Worm (Caenorhabditis elegans) whole organism, L4 larva: ENCODE data around the gene atx-3.
A peak's percentile ranks its signal among the peaks of the same experiment; 100 is the strongest.

ENCODE experiments used
- F49E8.2 ChIP-seq: sonication (generic microtip); optimal IDR thresholded peaks from 2 replicates; lab custom pipeline; 2016; ENCODE audit warnings: missing compliant biosample characterization, mild to moderate bottlenecking, missing genetic modification characterization, borderline replicate concordance
- T26A8.4 ChIP-seq: fragments of 200-800 bp; sonication (Bioruptor generic); IDR thresholded peaks from 2 replicates; pipeline ENCODE4 v1.3.6; 2022; ENCODE audit warnings: missing genetic modification characterization, missing compliant biosample characterization
- Y5F2A.4 ChIP-seq: fragments of 200-800 bp; sonication (Bioruptor generic); optimal IDR thresholded peaks from 2 replicates; lab custom pipeline; 2018; ENCODE audit warnings: mild to moderate bottlenecking, missing genetic modification characterization, missing compliant biosample characterization
- Y75B8A.6 ChIP-seq: fragments of 200-800 bp; sonication (Bioruptor generic); IDR thresholded peaks from 2 replicates; pipeline ENCODE4 v1.3.6; 2022; ENCODE audit warnings: missing genetic modification reagents, missing genetic modification characterization, missing compliant biosample characterization
- ZK337.2 ChIP-seq: fragments of 200-800 bp; sonication (Bioruptor generic); IDR thresholded peaks from 2 replicates; pipeline ENCODE4 v1.3.6; 2022; ENCODE audit warnings: missing genetic modification reagents, missing genetic modification characterization, missing compliant biosample characterization
- ZK546.5 ChIP-seq, 2 experiments: sonication (generic microtip); optimal IDR thresholded peaks; 2 replicates each; lab custom pipeline; 2017; ENCODE audit warnings: missing biosample characterization in 2 of 2, missing genetic modification characterization in 2 of 2
- aha-1 ChIP-seq: fragments of 150-350 bp; peaks from one replicate; lab custom pipeline; 2014; ENCODE audit warnings: missing biosample characterization, missing genetic modification characterization
- ceh-82 ChIP-seq: sonication (generic microtip); optimal IDR thresholded peaks from 2 replicates; lab custom pipeline; 2017; ENCODE audit warnings: missing biosample characterization, missing genetic modification characterization
- daf-8 ChIP-seq: fragments of 200-800 bp; sonication (Bioruptor generic); IDR thresholded peaks from 2 replicates; pipeline ENCODE4 v1.3.6; 2022; ENCODE audit warnings: missing genetic modification characterization, missing compliant biosample characterization
- dmd-8 ChIP-seq: fragments of 200-800 bp; sonication (Bioruptor generic); IDR thresholded peaks from 2 replicates; pipeline ENCODE4 v1.3.6; 2022; ENCODE audit warnings: missing genetic modification characterization, missing compliant biosample characterization
- dpl-1 ChIP-seq: fragments of 150-350 bp; optimal IDR thresholded peaks from 2 replicates; lab custom pipeline; 2014; ENCODE audit warnings: missing biosample characterization, missing genetic modification reagents, missing genetic modification characterization
- duxl-1 ChIP-seq: sonication (generic microtip); optimal IDR thresholded peaks from 2 replicates; lab custom pipeline; 2016; ENCODE audit warnings: mild to moderate bottlenecking, missing genetic modification characterization, moderate library complexity, missing compliant biosample characterization; ENCODE audit not compliant: poor library complexity
- dve-1 ChIP-seq: sonication (generic microtip); optimal IDR thresholded peaks from 2 replicates; lab custom pipeline; 2017; ENCODE audit warnings: antibody characterized with exemption, mild to moderate bottlenecking, missing genetic modification characterization, missing compliant biosample characterization; ENCODE audit not compliant: insufficient read depth
- egl-27 ChIP-seq: sonication (generic microtip); optimal IDR thresholded peaks from 3 replicates; lab custom pipeline; 2017; ENCODE audit warnings: missing biosample characterization, missing genetic modification reagents, missing genetic modification characterization
- egl-43 ChIP-seq: fragments of 200-800 bp; sonication (Bioruptor generic); IDR thresholded peaks from 2 replicates; pipeline ENCODE4 v1.3.6; 2022; ENCODE audit warnings: missing genetic modification reagents, missing genetic modification characterization, missing compliant biosample characterization
- gei-8 ChIP-seq: fragments of 200-800 bp; sonication (Bioruptor generic); optimal IDR thresholded peaks from 2 replicates; lab custom pipeline; 2018; ENCODE audit warnings: mild to moderate bottlenecking, missing genetic modification characterization, missing compliant biosample characterization
- hif-1 ChIP-seq, 2 experiments: sonication (generic microtip); optimal IDR thresholded peaks; 2 replicates each; lab custom pipeline; 2016 to 2017; ENCODE audit warnings: missing compliant biosample characterization in 2 of 2, missing genetic modification characterization in 2 of 2, missing genetic modification reagents in 2 of 2, missing genotype in 2 of 2, mild to moderate bottlenecking in 1 of 2
- hlh-11 ChIP-seq: fragments of 200-800 bp; sonication (Bioruptor generic); optimal IDR thresholded peaks from 2 replicates; lab custom pipeline; 2018; ENCODE audit warnings: mild to moderate bottlenecking, missing genetic modification characterization, missing compliant biosample characterization
- hlh-30 ChIP-seq: sonication (generic microtip); optimal IDR thresholded peaks from 2 replicates; lab custom pipeline; 2017; ENCODE audit warnings: antibody characterized with exemption, mild to moderate bottlenecking, missing genetic modification characterization, missing compliant biosample characterization; ENCODE audit not compliant: insufficient read depth
- hmg-1.1 ChIP-seq: fragments of 200-800 bp; sonication (Bioruptor generic); IDR thresholded peaks from 2 replicates; pipeline ENCODE4 v1.3.6; 2022; ENCODE audit warnings: missing genetic modification reagents, missing genetic modification characterization, missing compliant biosample characterization
- lir-3 ChIP-seq: sonication (generic microtip); optimal IDR thresholded peaks from 2 replicates; lab custom pipeline; 2016; ENCODE audit warnings: mild to moderate bottlenecking, missing genetic modification characterization, missing compliant biosample characterization
- lsy-2 ChIP-seq, 2 experiments: fragments of 150-350 bp in 1 of 2; sonication (generic microtip) in 1 of 2; optimal IDR thresholded peaks; 2 replicates each; lab custom pipeline; 2014 to 2017; ENCODE audit warnings: missing biosample characterization in 2 of 2, missing genetic modification characterization in 2 of 2
- mdl-1 ChIP-seq, 2 experiments: fragments of 150-350 bp in 1 of 2; sonication (generic microtip) in 1 of 2; optimal IDR thresholded peaks; 2 replicates each; lab custom pipeline; 2014 to 2017; ENCODE audit warnings: missing biosample characterization in 2 of 2, missing genetic modification characterization in 2 of 2
- mdt-29 ChIP-seq: fragments of 200-800 bp; sonication (Bioruptor generic); IDR thresholded peaks from 2 replicates; pipeline ENCODE4 v1.3.6; 2022; ENCODE audit warnings: missing genetic modification reagents, missing genetic modification characterization, missing compliant biosample characterization
- mes-2 ChIP-seq: sonication (generic microtip); optimal IDR thresholded peaks from 2 replicates; lab custom pipeline; 2016; ENCODE audit warnings: missing genotype, mild to moderate bottlenecking, missing genetic modification characterization, missing compliant biosample characterization; ENCODE audit not compliant: poor library complexity, severe bottlenecking
- mxl-2 ChIP-seq: fragments of 200-800 bp; sonication (Bioruptor generic); conservative IDR thresholded peaks from 2 replicates; pipeline ENCODE4 v1.3.6; 2022; ENCODE audit warnings: missing genetic modification reagents, missing genetic modification characterization, missing compliant biosample characterization
- mxl-3 ChIP-seq: fragments of 200-800 bp; sonication (Bioruptor generic); optimal IDR thresholded peaks from 2 replicates; lab custom pipeline; 2018; ENCODE audit warnings: mild to moderate bottlenecking, missing genetic modification characterization, missing compliant biosample characterization
- nhr-10 ChIP-seq: fragments of 150-350 bp; optimal IDR thresholded peaks from 2 replicates; lab custom pipeline; 2014; ENCODE audit warnings: missing biosample characterization, missing genetic modification characterization
- nhr-102 ChIP-seq: sonication (generic microtip); optimal IDR thresholded peaks from 2 replicates; lab custom pipeline; 2016; ENCODE audit warnings: mild to moderate bottlenecking, missing genetic modification characterization, moderate library complexity, missing compliant biosample characterization
- nhr-11 ChIP-seq: fragments of 150-350 bp; optimal IDR thresholded peaks from 2 replicates; lab custom pipeline; 2014; ENCODE audit warnings: missing biosample characterization, missing genetic modification characterization
- nhr-237 ChIP-seq: sonication (generic microtip); optimal IDR thresholded peaks from 2 replicates; lab custom pipeline; 2017; ENCODE audit warnings: missing biosample characterization, missing genetic modification characterization
- nhr-28 ChIP-seq: fragments of 150-350 bp; optimal IDR thresholded peaks from 2 replicates; lab custom pipeline; 2014; ENCODE audit warnings: missing biosample characterization, missing genetic modification characterization
- nhr-48 ChIP-seq: sonication (generic microtip); optimal IDR thresholded peaks from 2 replicates; lab custom pipeline; 2016; ENCODE audit warnings: mild to moderate bottlenecking, missing genetic modification characterization, missing compliant biosample characterization
- nhr-77 ChIP-seq: fragments of 150-350 bp; optimal IDR thresholded peaks from 2 replicates; lab custom pipeline; 2014; ENCODE audit warnings: missing biosample characterization, missing genetic modification characterization
- pha-4 ChIP-seq, 2 experiments: fragments of 150-350 bp in 1 of 2; fragments of 200-800 bp in 1 of 2; sonication (Bioruptor generic) in 1 of 2; IDR thresholded peaks in 1 of 2; optimal IDR thresholded peaks in 1 of 2; 2 replicates each; pipeline versions ENCODE4 v1.3.6 to Lab custom; 2014 to 2022; ENCODE audit warnings: missing genetic modification characterization in 2 of 2, missing genetic modification reagents in 2 of 2, missing biosample characterization in 1 of 2, missing compliant biosample characterization in 1 of 2
- pqm-1 ChIP-seq: sonication (generic microtip); optimal IDR thresholded peaks from 2 replicates; lab custom pipeline; 2017; ENCODE audit warnings: missing biosample characterization, missing genetic modification characterization
- sdz-12 ChIP-seq: fragments of 200-800 bp; sonication (Bioruptor generic); optimal IDR thresholded peaks from 2 replicates; lab custom pipeline; 2018; ENCODE audit warnings: mild to moderate bottlenecking, missing genetic modification characterization, missing compliant biosample characterization
- snpc-1.2 ChIP-seq: fragments of 200-800 bp; sonication (Bioruptor generic); IDR thresholded peaks from 2 replicates; pipeline ENCODE4 v1.3.6; 2022; ENCODE audit warnings: missing genetic modification reagents, missing genetic modification characterization, missing compliant biosample characterization
- snpc-4 ChIP-seq: fragments of 150-350 bp; optimal IDR thresholded peaks from 2 replicates; lab custom pipeline; 2014; ENCODE audit warnings: missing biosample characterization, missing genetic modification characterization
- spr-1 ChIP-seq: sonication (generic microtip); optimal IDR thresholded peaks from 2 replicates; lab custom pipeline; 2016; ENCODE audit warnings: mild to moderate bottlenecking, missing genetic modification characterization, missing compliant biosample characterization
- spr-3 ChIP-seq: fragments of 200-800 bp; sonication (Bioruptor generic); optimal IDR thresholded peaks from 2 replicates; lab custom pipeline; 2018; ENCODE audit warnings: mild to moderate bottlenecking, missing genetic modification characterization, missing compliant biosample characterization
- tra-1 ChIP-seq: fragments of 200-800 bp; sonication (Bioruptor generic); IDR thresholded peaks from 2 replicates; pipeline ENCODE4 v1.3.6; 2022; ENCODE audit warnings: missing genetic modification reagents, missing genetic modification characterization, missing compliant biosample characterization
- unc-39 ChIP-seq: sonication (generic microtip); optimal IDR thresholded peaks from 2 replicates; lab custom pipeline; 2017; ENCODE audit warnings: missing biosample characterization, missing genetic modification characterization
- vab-7 ChIP-seq: fragments of 200-800 bp; sonication (Bioruptor generic); IDR thresholded peaks from 2 replicates; pipeline ENCODE4 v1.3.6; 2022; ENCODE audit warnings: missing genetic modification reagents, missing genetic modification characterization, missing compliant biosample characterization
- zip-11 ChIP-seq: fragments of 200-800 bp; sonication (Bioruptor generic); IDR thresholded peaks from 2 replicates; pipeline ENCODE4 v1.3.6; 2022; ENCODE audit warnings: missing genetic modification characterization, missing compliant biosample characterization
- zip-2 ChIP-seq: fragments of 150-350 bp; optimal IDR thresholded peaks from 2 replicates; lab custom pipeline; 2014; ENCODE audit warnings: missing biosample characterization, missing genetic modification characterization
- ztf-11 ChIP-seq: fragments of 150-350 bp; optimal IDR thresholded peaks from 2 replicates; lab custom pipeline; 2014; ENCODE audit warnings: missing biosample characterization, missing genetic modification characterization
- ztf-7 ChIP-seq: fragments of 150-350 bp; optimal IDR thresholded peaks from 2 replicates; lab custom pipeline; 2014; ENCODE audit warnings: missing biosample characterization, missing genetic modification characterization

Gene atx-3

DNA sequence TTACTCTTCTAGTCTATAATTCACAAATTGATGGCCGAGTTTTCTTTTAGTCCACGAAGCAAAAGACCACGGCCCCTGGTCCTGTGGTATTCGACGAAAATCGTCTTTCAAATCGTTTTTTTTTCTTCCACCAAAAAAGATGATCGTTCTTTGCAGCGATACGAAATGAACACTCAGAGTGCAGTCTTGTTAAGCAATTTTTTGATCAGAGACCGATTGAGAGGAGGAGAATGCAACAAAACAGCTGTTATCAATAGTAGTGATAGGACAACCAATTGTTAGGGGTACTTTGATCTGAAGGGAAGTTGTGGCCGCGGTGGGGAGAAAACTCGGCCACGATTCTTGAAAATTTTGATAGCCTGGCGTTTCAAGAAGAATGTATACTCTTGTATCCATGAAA lies 13.3 kb downstream of the atx-3 start (continued):
- TF ChIP-seq nhr-237 (tag; lab: Kevin White, UChicago), result no peak
- no peak for TF ChIP-seq Y75B8A.6 (GFP tag; lab: Robert Waterston, UW)
- TF ChIP-seq mxl-3 (GFP tag; lab: Kevin White, UChicago), result peak; percentile 15
- peak; percentile 79 for TF ChIP-seq nhr-28
- peak; percentile 40 for TF ChIP-seq nhr-11 (tag; lab: Kevin White, UChicago)
- no peak for TF ChIP-seq F49E8.2 (tag; lab: Kevin White, UChicago)
- no peak for TF ChIP-seq ZK337.2 (GFP tag; lab: Robert Waterston, UW)
- TF ChIP-seq egl-43 (GFP tag; lab: Robert Waterston, UW), result no peak
- TF ChIP-seq hmg-1.1, result peak; percentile 19; the same call in 1 of the 2 replicates
- TF ChIP-seq pha-4 (GFP tag; IDR thresholded peaks at IDR 0.05; lab: Robert Waterston, UW), result 0 out of 2 replicates have a peak, but pooled peaks have one; percentile 12
- no peak for TF ChIP-seq pha-4 (tag; optimal IDR thresholded peaks at IDR 0.05; lab: Kevin White, UChicago)
- no peak for TF ChIP-seq vab-7
- TF ChIP-seq zip-11 (GFP tag; lab: Robert Waterston, UW), result no peak
- no peak for TF ChIP-seq unc-39
- TF ChIP-seq ztf-11 (tag; lab: Kevin White, UChicago), result no peak
- peak; percentile 68 for TF ChIP-seq nhr-77 (tag; lab: Kevin White, UChicago)
- TF ChIP-seq gei-8 (GFP tag; lab: Kevin White, UChicago), result no peak
- TF ChIP-seq sdz-12, result no peak
- peak; percentile 7 for TF ChIP-seq dpl-1
- no peak for TF ChIP-seq spr-1 (tag; lab: Kevin White, UChicago)
- 0 out of 2 replicates have a peak, but pooled peaks have one; percentile 36 for TF ChIP-seq tra-1 (GFP tag; lab: Robert Waterston, UW)
- peak; percentile 30 for TF ChIP-seq egl-27
- TF ChIP-seq dve-1, result peak; percentile 57
- peak; percentile 50 for TF ChIP-seq mes-2
- TF ChIP-seq daf-8, result no peak
- no peak for TF ChIP-seq snpc-1.2 (GFP tag; lab: Robert Waterston, UW)
- no peak for TF ChIP-seq duxl-1 (tag; lab: Kevin White, UChicago)
- no peak for TF ChIP-seq snpc-4 (tag; lab: Kevin White, UChicago)
- peak; percentile 34 for TF ChIP-seq nhr-10 (tag; lab: Kevin White, UChicago)
- TF ChIP-seq mdt-29 (GFP tag; lab: Robert Waterston, UW), result no peak
- TF ChIP-seq Y5F2A.4, result no peak
- no peak for TF ChIP-seq ceh-82 (tag; lab: Kevin White, UChicago)
- peak; percentile 35 for TF ChIP-seq hlh-30 (tag; lab: Kevin White, UChicago)
- TF ChIP-seq pqm-1 (tag; lab: Kevin White, UChicago), result peak; percentile 37
- no peak for TF ChIP-seq T26A8.4 (GFP tag; lab: Robert Waterston, UW)
- no peak for TF ChIP-seq mxl-2 (GFP tag; lab: Robert Waterston, UW)
- TF ChIP-seq ztf-7 (tag; lab: Kevin White, UChicago), result no peak
- peak in 1 of 2 experiments; percentile 69 for TF ChIP-seq mdl-1 (tag; optimal IDR thresholded peaks at IDR 0.05; lab: Kevin White, UChicago)
- TF ChIP-seq lsy-2 (tag; optimal IDR thresholded peaks at IDR 0.05; lab: Kevin White, UChicago), result peak in 1 of 2 experiments; percentile 26
- peak; percentile 69 for TF ChIP-seq nhr-48 (tag; lab: Kevin White, UChicago)
- TF ChIP-seq spr-3, result no peak
- peak; percentile 76 for TF ChIP-seq hlh-11 (tag; lab: Kevin White, UChicago)
- TF ChIP-seq nhr-102 (tag; lab: Kevin White, UChicago), result peak; percentile 62
- no peak for TF ChIP-seq zip-2 (tag; lab: Kevin White, UChicago)
- peak; percentile 25 for TF ChIP-seq aha-1 (tag; lab: Kevin White, UChicago)
- TF ChIP-seq lir-3 (tag; lab: Kevin White, UChicago), result no peak
- TF ChIP-seq hif-1 (tag; optimal IDR thresholded peaks at IDR 0.05; lab: Kevin White, UChicago), result peak in 1 of 2 experiments; percentile 28
- TF ChIP-seq dmd-8 (GFP tag; lab: Robert Waterston, UW), result no peak
- TF ChIP-seq ZK546.5 (tag; optimal IDR thresholded peaks at IDR 0.05; lab: Kevin White, UChicago), result no peak
